Fruit fly (Drosophila melanogaster): ENCODE measurements around the gene CG13312.

The CG13312 gene

DNA sequence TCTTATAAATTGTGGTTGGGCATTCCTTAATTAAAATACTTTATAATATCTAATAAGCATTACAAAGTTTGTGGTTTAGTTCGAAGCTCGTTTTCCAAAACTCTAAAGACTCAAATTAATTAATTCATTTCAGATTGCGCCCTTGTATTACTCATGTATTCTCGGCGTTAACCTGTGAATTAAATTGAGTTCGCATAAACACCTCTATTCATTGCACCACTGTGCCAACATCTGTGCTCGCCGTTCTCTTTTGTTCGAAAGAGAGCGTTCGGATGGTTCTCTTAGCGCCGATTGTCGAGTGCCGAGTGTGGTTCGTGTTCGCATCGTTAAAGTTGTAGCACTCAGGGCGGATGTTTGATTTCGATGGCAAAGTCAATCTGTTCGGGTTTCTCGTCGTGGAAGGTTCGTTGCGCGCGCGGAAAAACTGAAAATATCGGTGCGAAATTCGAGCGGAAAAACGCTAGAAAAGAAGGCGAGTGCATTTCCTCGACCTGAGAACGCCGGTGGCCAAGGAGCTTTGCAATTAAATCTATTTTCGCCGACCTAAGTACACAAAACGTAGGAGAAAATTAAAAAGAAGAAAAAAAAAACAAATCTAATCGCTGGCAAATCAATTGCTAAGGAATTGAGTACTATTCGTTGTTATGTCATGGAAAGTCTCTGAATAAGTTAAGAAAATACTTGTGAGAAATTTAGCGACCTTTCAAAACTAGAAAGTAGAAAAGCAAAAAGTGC, 20.3 kb upstream of the CG13312 start, which contains the start of gene dally (continued):
- no peak for TF ChIP-seq CG14965 (GFP tag; optimal IDR thresholded peaks at IDR 0.05; ENCODE audit: borderline replicate concordance)
- no peak for TF ChIP-seq chn (GFP tag; optimal IDR thresholded peaks at IDR 0.05)
- TF ChIP-seq CG3407 (GFP tag; optimal IDR thresholded peaks at IDR 0.05) = peak; percentile 2
- TF ChIP-seq tin (GFP tag; optimal IDR thresholded peaks at IDR 0.05) = peak; percentile 13
- no peak for TF ChIP-seq ind (GFP tag; optimal IDR thresholded peaks at IDR 0.05)
- TF ChIP-seq nom (GFP tag; optimal IDR thresholded peaks at IDR 0.05) = peak; percentile 78
- TF ChIP-seq Vsx1 (GFP tag; optimal IDR thresholded peaks at IDR 0.05) = peak; percentile 5
- peak; percentile 36 for TF ChIP-seq CG17359 (tag; optimal IDR thresholded peaks at IDR 0.05)
- no peak for TF ChIP-seq CG17568 (GFP tag; optimal IDR thresholded peaks at IDR 0.05)
- TF ChIP-seq CG8290 (GFP tag; optimal IDR thresholded peaks at IDR 0.05) = no peak
- TF ChIP-seq CG8290 (tag; optimal IDR thresholded peaks at IDR 0.05) = peak in 1 of 2 experiments; percentile 76
- peak; percentile 14 for TF ChIP-seq Hand (GFP tag; optimal IDR thresholded peaks at IDR 0.05)
- no peak for TF ChIP-seq C15 (GFP tag; IDR thresholded peaks at IDR 0.05)
- peak; percentile 16 for TF ChIP-seq CG1603 (tag; optimal IDR thresholded peaks at IDR 0.05)
- no peak for TF ChIP-seq dysf (GFP tag; IDR thresholded peaks at IDR 0.05)
- no peak for TF ChIP-seq Tbp (GFP tag; optimal IDR thresholded peaks at IDR 0.05)
- peak; percentile 36 for TF ChIP-seq pfk (GFP tag; optimal IDR thresholded peaks at IDR 0.05)
- no peak for TF ChIP-seq Taf1 (GFP tag; IDR thresholded peaks at IDR 0.05)
- TF ChIP-seq MBD-R2 (GFP tag; IDR thresholded peaks at IDR 0.05) = no peak
- TF ChIP-seq zen (tag; optimal IDR thresholded peaks at IDR 0.05) = peak; percentile 17
- TF ChIP-seq corto (GFP tag; optimal IDR thresholded peaks at IDR 0.05) = peak; percentile 40
- TF ChIP-seq Kr (GFP tag; optimal IDR thresholded peaks at IDR 0.05) = no peak
- no peak for TF ChIP-seq CG9727 (GFP tag; optimal IDR thresholded peaks at IDR 0.05)
- TF ChIP-seq disco-r (GFP tag; optimal IDR thresholded peaks at IDR 0.05) = no peak
- peak; percentile 41; the same call in 1 of the 2 replicates for TF ChIP-seq bowl (GFP tag; IDR thresholded peaks at IDR 0.05)
- TF ChIP-seq CG2202 (tag; optimal IDR thresholded peaks at IDR 0.05) = peak; percentile 2
- no peak for TF ChIP-seq CG4404 (GFP tag; IDR thresholded peaks at IDR 0.05)
- no peak for TF ChIP-seq Awh (GFP tag; IDR thresholded peaks at IDR 0.05)
- no peak for TF ChIP-seq CG12155 (GFP tag; optimal IDR thresholded peaks at IDR 0.05)
- peak; percentile 72 for TF ChIP-seq MTF-1 (GFP tag; optimal IDR thresholded peaks at IDR 0.05; ENCODE audit: borderline replicate concordance)
- TF ChIP-seq CG13123 (GFP tag; optimal IDR thresholded peaks at IDR 0.05) = no peak
- TF ChIP-seq dan (GFP tag; IDR thresholded peaks at IDR 0.05) = no peak
- no peak for TF ChIP-seq CG6854 (GFP tag; optimal IDR thresholded peaks at IDR 0.05)
- TF ChIP-seq ranshi (GFP tag; IDR thresholded peaks at IDR 0.05) = no peak
- TF ChIP-seq CG17385 (GFP tag; optimal IDR thresholded peaks at IDR 0.05) = peak; percentile 41
- TF ChIP-seq CG34376 (GFP tag; optimal IDR thresholded peaks at IDR 0.05) = peak; percentile 28
- TF ChIP-seq fd102C (GFP tag; optimal IDR thresholded peaks at IDR 0.05) = no peak
- no peak for TF ChIP-seq Rx (GFP tag; IDR thresholded peaks at IDR 0.05)
- no peak for TF ChIP-seq Blimp-1 (GFP tag; optimal IDR thresholded peaks at IDR 0.05)
- TF ChIP-seq da (GFP tag; optimal IDR thresholded peaks at IDR 0.05) = no peak
- TF ChIP-seq CG16815 (GFP tag; optimal IDR thresholded peaks at IDR 0.05) = no peak
- peak; percentile 69 for TF ChIP-seq CG2199 (GFP tag; IDR thresholded peaks at IDR 0.05)
- peak; percentile 19 for TF ChIP-seq CG18262 (tag; optimal IDR thresholded peaks at IDR 0.05)
- TF ChIP-seq pum (GFP tag; optimal IDR thresholded peaks at IDR 0.05) = no peak
- TF ChIP-seq maf-S (GFP tag; optimal IDR thresholded peaks at IDR 0.05) = no peak
- peak; percentile 70 for TF ChIP-seq CG13287 (GFP tag; IDR thresholded peaks at IDR 0.05; ENCODE audit: partially characterized antibody)
- peak; percentile 11 for TF ChIP-seq Dad (GFP tag; optimal IDR thresholded peaks at IDR 0.05)
- no peak for TF ChIP-seq Sox100B (GFP tag; optimal IDR thresholded peaks at IDR 0.05)
- TF ChIP-seq CG12299 (tag; optimal IDR thresholded peaks at IDR 0.05) = no peak
- peak; percentile 25 for TF ChIP-seq salm (tag; optimal IDR thresholded peaks at IDR 0.05)
